Worm (Caenorhabditis elegans) whole organism, young adult: Measurements from ENCODE around the gene hum-4.

Experiments used
- F33H1.4 ChIP-seq: fragments of 200-800 bp; sonication (Bioruptor generic); IDR thresholded peaks from 2 replicates; pipeline ENCODE4 v1.3.6; 2022; ENCODE audit warnings: missing genetic modification reagents, missing genetic modification characterization, missing compliant biosample characterization
- ama-1 ChIP-seq, 3 experiments: fragments of 150-350 bp in 1 of 3; sonication (generic microtip) in 2 of 3; optimal IDR thresholded peaks; 2 replicates each; lab custom pipeline; 2014 to 2018; ENCODE audit warnings: missing biosample characterization in 2 of 3, missing genetic modification characterization in 2 of 3, missing genetic modification reagents in 2 of 3
- attf-3 ChIP-seq: fragments of 200-800 bp; sonication (Bioruptor generic); conservative IDR thresholded peaks from 2 replicates; pipeline ENCODE4 v1.3.6; 2022; ENCODE audit warnings: missing genetic modification reagents, missing genetic modification characterization, missing compliant biosample characterization
- bed-2 ChIP-seq: fragments of 200-800 bp; sonication (Bioruptor generic); IDR thresholded peaks from 2 replicates; pipeline ENCODE4 v1.3.6; 2022; ENCODE audit warnings: missing genetic modification reagents, missing genetic modification characterization, missing compliant biosample characterization
- ceh-27 ChIP-seq: fragments of 200-800 bp; sonication (Bioruptor generic); optimal IDR thresholded peaks from 2 replicates; lab custom pipeline; 2018; ENCODE audit warnings: mild to moderate bottlenecking, missing genetic modification characterization, moderate library complexity, missing compliant biosample characterization
- efl-1 ChIP-seq: fragments of 150-350 bp; optimal IDR thresholded peaks from 2 replicates; lab custom pipeline; 2014; ENCODE audit warnings: missing biosample characterization, missing genetic modification reagents, missing genetic modification characterization
- hrde-1 ChIP-seq: sonication (generic microtip); optimal IDR thresholded peaks from 2 replicates; lab custom pipeline; 2016; ENCODE audit warnings: missing genetic modification characterization, mild to moderate bottlenecking, missing compliant biosample characterization, moderate library complexity, missing genotype, missing genetic modification reagents, borderline replicate concordance
- nfya-1 ChIP-seq: sonication (generic microtip); optimal IDR thresholded peaks from 2 replicates; lab custom pipeline; 2017; ENCODE audit warnings: antibody characterized with exemption, missing compliant biosample characterization, missing genetic modification characterization, borderline replicate concordance; ENCODE audit not compliant: insufficient read depth
- nfya-2 ChIP-seq: fragments of 200-800 bp; sonication (Bioruptor generic); IDR thresholded peaks from 2 replicates; pipeline ENCODE4 v1.3.6; 2022; ENCODE audit warnings: missing genetic modification reagents, missing genetic modification characterization, missing compliant biosample characterization
- nfyb-1 ChIP-seq: fragments of 200-800 bp; sonication (Bioruptor generic); IDR thresholded peaks from 2 replicates; pipeline ENCODE4 v1.3.6; 2022; ENCODE audit warnings: missing genetic modification reagents, missing genetic modification characterization, missing compliant biosample characterization
- pha-4 ChIP-seq: fragments of 150-350 bp; sonication (generic microtip); optimal IDR thresholded peaks from 2 replicates; lab custom pipeline; 2014; ENCODE audit warnings: missing biosample characterization, missing genetic modification reagents, missing genetic modification characterization
- unc-130 ChIP-seq: sonication (generic microtip); optimal IDR thresholded peaks from 2 replicates; lab custom pipeline; 2016; ENCODE audit warnings: missing genetic modification reagents, missing genetic modification characterization, missing compliant biosample characterization
- xnd-1 ChIP-seq: sonication (generic microtip); optimal IDR thresholded peaks from 2 replicates; lab custom pipeline; 2016; ENCODE audit warnings: missing genotype, missing genetic modification reagents, missing genetic modification characterization, missing compliant biosample characterization
- ztf-26 ChIP-seq: sonication (generic microtip); optimal IDR thresholded peaks from 2 replicates; lab custom pipeline; 2017; ENCODE audit warnings: missing genetic modification characterization, missing compliant biosample characterization

ce11 chrX:11466444-11467319 is 33.3 kb upstream of the hum-4 start:
- TF ChIP-seq nfyb-1 (GFP tag; lab: Robert Waterston, UW), result 0 out of 2 replicates have a peak, but pooled peaks have one; percentile 28
- no peak for TF ChIP-seq pha-4
- no peak for TF ChIP-seq attf-3 (GFP tag; lab: Robert Waterston, UW)
- TF ChIP-seq hrde-1 (tag; lab: Kevin White, UChicago), result no peak
- no peak for TF ChIP-seq ceh-27
- TF ChIP-seq ama-1 (optimal IDR thresholded peaks at IDR 0.05; lab: Kevin White, UChicago), result no peak
- TF ChIP-seq ama-1 (GFP tag; optimal IDR thresholded peaks at IDR 0.05; lab: Kevin White, UChicago), result no peak
- no peak for TF ChIP-seq unc-130 (GFP tag; lab: Kevin White, UChicago)
- no peak for TF ChIP-seq F33H1.4
- TF ChIP-seq ztf-26 (tag; lab: Kevin White, UChicago), result no peak
- no peak for TF ChIP-seq nfya-1
- no peak for TF ChIP-seq efl-1 (GFP tag; lab: Kevin White, UChicago)
- no peak for TF ChIP-seq bed-2
- TF ChIP-seq xnd-1 (tag; lab: Kevin White, UChicago), result no peak
- TF ChIP-seq nfya-2 (GFP tag; lab: Robert Waterston, UW), result no peak
